Fruit fly (Drosophila melanogaster) whole organism, embryonic: ENCODE results near the gene CG14273.

Experiments used
- ATbp ChIP-seq: fragments of 200-800 bp; sonication (Bioruptor generic); optimal IDR thresholded peaks from 2 replicates; lab custom pipeline; 2017; ENCODE audit warnings: missing biosample characterization, mild to moderate bottlenecking, missing genetic modification characterization, missing genetic modification reagents
- Asciz ChIP-seq: fragments of 200-800 bp; sonication (Bioruptor generic); optimal IDR thresholded peaks from 2 replicates; lab custom pipeline; 2017; ENCODE audit warnings: missing biosample characterization, mild to moderate bottlenecking, missing genetic modification characterization, missing genetic modification reagents
- Bdp1 ChIP-seq: fragments of 200-800 bp; sonication (Bioruptor generic); optimal IDR thresholded peaks from 3 replicates; lab custom pipeline; 2016; ENCODE audit warnings: missing biosample characterization, missing genetic modification characterization
- CG10209 ChIP-seq: fragments of 200-800 bp; sonication (Bioruptor generic); optimal IDR thresholded peaks from 3 replicates; lab custom pipeline; 2017; ENCODE audit warnings: missing biosample characterization, mild to moderate bottlenecking, missing genetic modification characterization, missing genetic modification reagents
- CG12744 ChIP-seq: fragments of 200-800 bp; sonication (Bioruptor generic); optimal IDR thresholded peaks from 2 replicates; lab custom pipeline; 2016; ENCODE audit warnings: missing biosample characterization, missing genetic modification characterization
- CG12769 ChIP-seq: fragments of 200-800 bp; sonication (Bioruptor generic); optimal IDR thresholded peaks from 2 replicates; lab custom pipeline; 2019; ENCODE audit warnings: missing biosample characterization, mild to moderate bottlenecking, missing genetic modification characterization, moderate library complexity
- CG1529 ChIP-seq: fragments of 200-800 bp; sonication (Bioruptor generic); optimal IDR thresholded peaks from 3 replicates; lab custom pipeline; 2018; ENCODE audit warnings: missing biosample characterization, missing genetic modification characterization
- CG15514 ChIP-seq: fragments of 200-800 bp; sonication (Bioruptor generic); optimal IDR thresholded peaks from 3 replicates; lab custom pipeline; 2017; ENCODE audit warnings: missing biosample characterization, missing genetic modification characterization, mild to moderate bottlenecking, moderate library complexity, missing genetic modification reagents
- CG16863 ChIP-seq: fragments of 200-800 bp; sonication (Bioruptor generic); optimal IDR thresholded peaks from 3 replicates; lab custom pipeline; 2016; ENCODE audit warnings: missing biosample characterization, missing genetic modification characterization
- CG17359 ChIP-seq: fragments of 200-800 bp; sonication (Bioruptor generic); optimal IDR thresholded peaks from 3 replicates; lab custom pipeline; 2018; ENCODE audit warnings: missing biosample characterization, mild to moderate bottlenecking, missing genetic modification characterization, moderate library complexity
- CG18619 ChIP-seq: fragments of 200-800 bp; sonication (Bioruptor generic); optimal IDR thresholded peaks from 3 replicates; lab custom pipeline; 2017; ENCODE audit warnings: missing biosample characterization, mild to moderate bottlenecking, missing genetic modification characterization
- CG30403 ChIP-seq: fragments of 200-800 bp; sonication (Bioruptor generic); optimal IDR thresholded peaks from 3 replicates; lab custom pipeline; 2016; ENCODE audit warnings: missing biosample characterization, missing genetic modification characterization
- CG31365 ChIP-seq: fragments of 200-800 bp; sonication (Bioruptor generic); optimal IDR thresholded peaks from 2 replicates; lab custom pipeline; 2018; ENCODE audit warnings: missing biosample characterization, mild to moderate bottlenecking, missing genetic modification characterization
- CG31388 ChIP-seq: fragments of 200-800 bp; sonication (Bioruptor generic); optimal IDR thresholded peaks from 2 replicates; lab custom pipeline; 2016; ENCODE audit warnings: missing biosample characterization, missing genetic modification characterization
- CG32532 ChIP-seq: fragments of 200-800 bp; sonication (Bioruptor generic); IDR thresholded peaks from 2 replicates; pipeline ENCODE4 v1.3.6; 2022; ENCODE audit warnings: missing biosample characterization, missing genetic modification characterization
- CG33213 ChIP-seq: fragments of 200-800 bp; sonication (Bioruptor generic); optimal IDR thresholded peaks from 3 replicates; lab custom pipeline; 2016; ENCODE audit warnings: missing biosample characterization, missing genetic modification characterization
- CG34422 ChIP-seq: fragments of 200-800 bp; sonication (Bioruptor generic); IDR thresholded peaks from 3 replicates; pipeline ENCODE4 v1.3.6; 2022; ENCODE audit warnings: missing biosample characterization, missing genetic modification characterization
- CG3726 ChIP-seq: fragments of 200-800 bp; sonication (Bioruptor generic); IDR thresholded peaks from 3 replicates; pipeline ENCODE4, ENCODE4 v1.3.6; 2022; ENCODE audit warnings: missing biosample characterization, missing genetic modification characterization
- CG3847 ChIP-seq: fragments of 200-800 bp; sonication (Bioruptor generic); IDR thresholded peaks from 2 replicates; pipeline ENCODE4 v1.3.6; 2022; ENCODE audit warnings: missing biosample characterization, missing genetic modification characterization
- CG5180 ChIP-seq: fragments of 200-800 bp; sonication (Bioruptor generic); optimal IDR thresholded peaks from 3 replicates; lab custom pipeline; 2017; ENCODE audit warnings: missing biosample characterization, missing genetic modification characterization, mild to moderate bottlenecking, moderate library complexity, missing genetic modification reagents
- CG7357 ChIP-seq: fragments of 200-800 bp; sonication (Bioruptor generic); IDR thresholded peaks from 3 replicates; pipeline ENCODE4 v1.3.6; 2022; ENCODE audit warnings: missing biosample characterization, missing genetic modification characterization
- CG8089 ChIP-seq: fragments of 200-800 bp; sonication (Bioruptor generic); optimal IDR thresholded peaks from 3 replicates; lab custom pipeline; 2016; ENCODE audit warnings: missing biosample characterization, missing genetic modification characterization
- CG9797 ChIP-seq: fragments of 200-800 bp; sonication (Bioruptor generic); optimal IDR thresholded peaks from 3 replicates; lab custom pipeline; 2018; ENCODE audit warnings: missing biosample characterization, mild to moderate bottlenecking, missing genetic modification characterization
- CG9817 ChIP-seq: fragments of 200-800 bp; sonication (Bioruptor generic); optimal IDR thresholded peaks from 2 replicates; lab custom pipeline; 2018; ENCODE audit warnings: missing biosample characterization, mild to moderate bottlenecking, missing genetic modification characterization, moderate library complexity
- HLH54F ChIP-seq: fragments of 200-800 bp; sonication (Bioruptor generic); optimal IDR thresholded peaks from 3 replicates; lab custom pipeline; 2016; ENCODE audit warnings: missing biosample characterization, missing genetic modification characterization
- Lhr ChIP-seq: fragments of 200-800 bp; sonication (Bioruptor generic); optimal IDR thresholded peaks from 3 replicates; lab custom pipeline; 2017; ENCODE audit warnings: mild to moderate bottlenecking, missing biosample characterization, missing genetic modification reagents, missing genetic modification characterization
- MTF-1 ChIP-seq: fragments of 200-800 bp; sonication (Bioruptor generic); optimal IDR thresholded peaks from 2 replicates; lab custom pipeline; 2018; ENCODE audit warnings: missing biosample characterization, mild to moderate bottlenecking, missing genetic modification characterization, borderline replicate concordance
- Neu2 ChIP-seq: fragments of 200-800 bp; sonication (Bioruptor generic); optimal IDR thresholded peaks from 3 replicates; lab custom pipeline; 2016; ENCODE audit warnings: missing biosample characterization, missing genetic modification characterization, borderline replicate concordance
- Nf-YB ChIP-seq: fragments of 200-800 bp; sonication (Bioruptor generic); optimal IDR thresholded peaks from 3 replicates; lab custom pipeline; 2019; ENCODE audit warnings: missing biosample characterization, mild to moderate bottlenecking, missing genetic modification characterization, moderate library complexity
- Stat92E ChIP-seq, 3 experiments: fragments of >200 bp in 2 of 3; fragments of 200-800 bp in 1 of 3; sonication (Bioruptor generic) in 1 of 3; optimal IDR thresholded peaks; 2 replicates each; lab custom pipeline; 2017 to 2019; ENCODE audit warnings: missing biosample characterization in 3 of 3, missing genetic modification characterization in 3 of 3, mild to moderate bottlenecking in 1 of 3, moderate library complexity in 1 of 3
- TFAM ChIP-seq: fragments of 200-800 bp; sonication (Bioruptor generic); optimal IDR thresholded peaks from 2 replicates; lab custom pipeline; 2017; ENCODE audit warnings: missing biosample characterization, missing genetic modification characterization, inconsistent platforms
- Usf ChIP-seq: fragments of 200-800 bp; sonication (Bioruptor generic); optimal IDR thresholded peaks from 2 replicates; lab custom pipeline; 2017; ENCODE audit warnings: missing genotype, missing biosample characterization, missing genetic modification characterization
- abd-A ChIP-seq: fragments of 200-800 bp; sonication (Bioruptor generic); optimal IDR thresholded peaks from 3 replicates; lab custom pipeline; 2019; ENCODE audit warnings: missing biosample characterization, mild to moderate bottlenecking, missing genetic modification characterization, moderate library complexity
- bab2 ChIP-seq: fragments of 200-800 bp; sonication (Bioruptor generic); optimal IDR thresholded peaks from 2 replicates; lab custom pipeline; 2016; ENCODE audit warnings: missing biosample characterization, missing genetic modification characterization
- croc ChIP-seq: fragments of 200-800 bp; sonication (Bioruptor generic); conservative IDR thresholded peaks from 3 replicates; pipeline ENCODE4 v1.3.6; 2022; ENCODE audit warnings: missing biosample characterization, missing genetic modification characterization
- eve ChIP-seq, 2 experiments: fragments of >200 bp; optimal IDR thresholded peaks; 2 replicates each; lab custom pipeline; 2017; ENCODE audit warnings: missing biosample characterization in 2 of 2, missing genetic modification characterization in 2 of 2
- fu2 ChIP-seq: fragments of 200-800 bp; sonication (Bioruptor generic); optimal IDR thresholded peaks from 2 replicates; lab custom pipeline; 2016; ENCODE audit warnings: missing biosample characterization, missing genetic modification characterization
- gcm ChIP-seq: fragments of 200-800 bp; sonication (Bioruptor generic); optimal IDR thresholded peaks from 2 replicates; lab custom pipeline; 2019; ENCODE audit warnings: missing biosample characterization, mild to moderate bottlenecking, missing genetic modification characterization, moderate library complexity
- grn ChIP-seq: fragments of 200-800 bp; sonication (Bioruptor generic); optimal IDR thresholded peaks from 3 replicates; lab custom pipeline; 2017; ENCODE audit warnings: missing biosample characterization, missing genetic modification characterization
- pho ChIP-seq: fragments of 200-800 bp; sonication (Bioruptor generic); optimal IDR thresholded peaks from 2 replicates; lab custom pipeline; 2016; ENCODE audit warnings: missing biosample characterization, missing genetic modification characterization
- pzg ChIP-seq: fragments of 200-800 bp; sonication (Bioruptor generic); optimal IDR thresholded peaks from 3 replicates; lab custom pipeline; 2018; ENCODE audit warnings: missing biosample characterization, mild to moderate bottlenecking, missing genetic modification characterization, moderate library complexity
- row ChIP-seq: fragments of 200-800 bp; sonication (Bioruptor generic); IDR thresholded peaks from 3 replicates; pipeline ENCODE4 v1.3.6; 2022; ENCODE audit warnings: missing biosample characterization, missing genetic modification characterization
- sim ChIP-seq: fragments of 200-800 bp; sonication (Bioruptor generic); IDR thresholded peaks from 2 replicates; pipeline ENCODE4 v1.3.6; 2022; ENCODE audit warnings: missing biosample characterization, missing genetic modification characterization
- sug ChIP-seq: fragments of 200-800 bp; optimal IDR thresholded peaks from 2 replicates; lab custom pipeline; 2019; ENCODE audit warnings: missing biosample characterization, mild to moderate bottlenecking, missing genetic modification characterization, moderate library complexity
- tna ChIP-seq: fragments of 200-800 bp; sonication (Bioruptor generic); IDR thresholded peaks from 2 replicates; pipeline ENCODE4 v1.3.6; 2022; ENCODE audit warnings: missing biosample characterization, missing genetic modification characterization; ENCODE audit not compliant: partially characterized antibody
- toy ChIP-seq: fragments of 200-800 bp; sonication (Bioruptor generic); IDR thresholded peaks from 2 replicates; pipeline ENCODE4 v1.3.6; 2022; ENCODE audit warnings: missing biosample characterization, missing genetic modification characterization
- trh ChIP-seq: fragments of 200-800 bp; sonication (Bioruptor generic); optimal IDR thresholded peaks from 2 replicates; lab custom pipeline; 2016; ENCODE audit warnings: missing biosample characterization, missing genetic modification characterization
- vnd ChIP-seq: fragments of 200-800 bp; sonication (Bioruptor generic); IDR thresholded peaks from 3 replicates; pipeline ENCODE4 v1.3.6; 2022; ENCODE audit warnings: missing biosample characterization, missing genetic modification characterization; ENCODE audit not compliant: partially characterized antibody
- zf30C ChIP-seq: fragments of 200-800 bp; sonication (Bioruptor generic); optimal IDR thresholded peaks from 3 replicates; lab custom pipeline; 2018; ENCODE audit warnings: missing biosample characterization, mild to moderate bottlenecking, missing genetic modification characterization

Gene CG14273

DNA sequence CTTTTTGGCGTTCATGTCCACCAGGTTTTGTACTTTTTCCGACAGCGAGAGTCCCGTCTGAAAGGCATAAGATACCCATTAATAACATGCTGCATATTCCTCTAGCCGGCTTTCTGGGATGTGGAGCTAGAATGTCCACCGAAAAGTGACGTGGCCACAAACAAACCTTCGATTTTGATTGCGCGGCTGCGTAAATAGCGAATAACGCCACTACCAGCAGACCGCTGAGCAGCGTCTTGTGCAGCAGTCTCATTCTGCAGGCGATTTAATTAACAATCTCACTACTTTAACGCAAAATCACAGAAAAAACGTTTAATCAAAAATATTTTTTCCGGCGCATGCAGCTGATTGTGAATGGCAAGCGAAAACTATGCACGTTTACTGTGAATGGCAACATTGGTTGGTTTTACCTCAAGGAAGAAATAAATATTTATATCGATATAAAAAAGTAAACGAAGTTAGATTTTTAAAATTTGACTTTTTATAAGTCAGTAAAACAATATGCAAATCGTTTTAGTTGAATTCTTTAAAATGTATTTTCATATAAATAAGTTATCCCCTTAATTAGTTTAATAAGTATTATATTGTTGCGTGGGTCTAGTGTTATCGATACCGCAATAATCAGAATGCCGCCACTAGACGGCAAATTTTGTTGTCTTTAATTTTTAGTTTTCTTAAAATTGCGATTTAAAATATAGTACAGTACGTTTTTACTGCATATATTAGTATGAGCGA lies 34.5 kb upstream of the CG14273 start, which contains the start of the genes Ostgamma and Mettl14 (continued):
- TF ChIP-seq CG30403: peak; percentile 44
- TF ChIP-seq toy (GFP tag; lab: Robert Waterston, UW): no peak
- peak; percentile 70 for TF ChIP-seq row (GFP tag; lab: Robert Waterston, UW)
- no peak for TF ChIP-seq CG31388 (GFP tag; lab: Kevin White, UChicago)
- no peak for TF ChIP-seq MTF-1 (GFP tag; lab: Kevin White, UChicago)
- no peak for TF ChIP-seq CG9797 (GFP tag; lab: Kevin White, UChicago)
- TF ChIP-seq CG15514 (GFP tag; lab: Kevin White, UChicago): no peak
- no peak for TF ChIP-seq TFAM (GFP tag; lab: Kevin White, UChicago)
- no peak for TF ChIP-seq CG12744 (GFP tag; lab: Kevin White, UChicago)
- 0 out of 2 replicates have a peak, but pooled peaks have one; percentile 5 for TF ChIP-seq tna
- TF ChIP-seq CG18619 (GFP tag; lab: Kevin White, UChicago): no peak
- peak; percentile 74; the same call in 2 of the 3 replicates for TF ChIP-seq CG34422 (GFP tag; lab: Robert Waterston, UW)
- no peak for TF ChIP-seq CG10209 (GFP tag; lab: Kevin White, UChicago)
- no peak for TF ChIP-seq eve (GFP tag; optimal IDR thresholded peaks at IDR 0.05; lab: Kevin White, UChicago)
- TF ChIP-seq CG8089 (GFP tag; lab: Kevin White, UChicago): no peak
- no peak for TF ChIP-seq Nf-YB (GFP tag; lab: Kevin White, UChicago)
- no peak for TF ChIP-seq CG17359 (tag; lab: Kevin White, UChicago)
- TF ChIP-seq pho (GFP tag; lab: Kevin White, UChicago): no peak
- TF ChIP-seq bab2: no peak
- no peak for TF ChIP-seq CG16863 (GFP tag; lab: Kevin White, UChicago)
- TF ChIP-seq abd-A (tag; lab: Kevin White, UChicago): no peak
- TF ChIP-seq Asciz (GFP tag; lab: Kevin White, UChicago): no peak
- TF ChIP-seq grn: no peak
- TF ChIP-seq trh (GFP tag; lab: Kevin White, UChicago): no peak
- TF ChIP-seq CG5180 (GFP tag; lab: Kevin White, UChicago): no peak
- peak; percentile 48 for TF ChIP-seq pzg (GFP tag; lab: Kevin White, UChicago)
- TF ChIP-seq vnd: 0 out of 3 replicates have a peak, but pooled peaks have one; percentile 53
- TF ChIP-seq HLH54F (GFP tag; lab: Kevin White, UChicago): no peak
- TF ChIP-seq Stat92E (GFP tag; optimal IDR thresholded peaks at IDR 0.05; lab: Kevin White, UChicago): no peak
- TF ChIP-seq Bdp1 (GFP tag; lab: Kevin White, UChicago): no peak
- no peak for TF ChIP-seq CG32532
- no peak for TF ChIP-seq CG7357 (GFP tag; lab: Robert Waterston, UW)
- no peak for TF ChIP-seq CG3726 (GFP tag; lab: Robert Waterston, UW)
- TF ChIP-seq sim (GFP tag; lab: Robert Waterston, UW): no peak
- no peak for TF ChIP-seq ATbp
- TF ChIP-seq CG1529 (GFP tag; lab: Kevin White, UChicago): no peak
- TF ChIP-seq croc (GFP tag; lab: Robert Waterston, UW): no peak
- no peak for TF ChIP-seq Lhr (GFP tag; lab: Kevin White, UChicago)
- no peak for TF ChIP-seq fu2 (GFP tag; lab: Kevin White, UChicago)
- TF ChIP-seq Usf (GFP tag; lab: Kevin White, UChicago): no peak
- no peak for TF ChIP-seq zf30C (GFP tag; lab: Kevin White, UChicago)
- no peak for TF ChIP-seq CG3847 (GFP tag; lab: Robert Waterston, UW)
- TF ChIP-seq CG12769 (tag; lab: Kevin White, UChicago): no peak
- TF ChIP-seq CG9817 (tag; lab: Kevin White, UChicago): peak; percentile 3
- peak; percentile 37 for TF ChIP-seq sug (tag; lab: Kevin White, UChicago)
- TF ChIP-seq gcm: no peak
- no peak for TF ChIP-seq CG31365 (tag; lab: Kevin White, UChicago)
- TF ChIP-seq CG33213: no peak
- TF ChIP-seq Neu2: no peak
